Worm (Caenorhabditis elegans) whole organism, late embryonic: ENCODE results near the gene srbc-7.

Experiments used
- C38D4.7 ChIP-seq: fragments of 200-800 bp; sonication (Bioruptor generic); optimal IDR thresholded peaks from 2 replicates; lab custom pipeline; 2018; ENCODE audit warnings: mild to moderate bottlenecking, missing genetic modification characterization, moderate library complexity, missing compliant biosample characterization
- F13H6.1 ChIP-seq: sonication (generic microtip); optimal IDR thresholded peaks from 2 replicates; lab custom pipeline; 2016; ENCODE audit warnings: missing genetic modification characterization, missing compliant biosample characterization
- K02D7.2 ChIP-seq: sonication (generic microtip); optimal IDR thresholded peaks from 2 replicates; lab custom pipeline; 2017; ENCODE audit warnings: mild to moderate bottlenecking, missing genetic modification characterization, missing compliant biosample characterization
- K09A11.1 ChIP-seq: sonication (generic microtip); optimal IDR thresholded peaks from 2 replicates; lab custom pipeline; 2017; ENCODE audit warnings: antibody characterized with exemption, mild to moderate bottlenecking, missing genetic modification characterization, missing compliant biosample characterization; ENCODE audit not compliant: insufficient read depth
- ahr-1 ChIP-seq: sonication (generic microtip); optimal IDR thresholded peaks from 2 replicates; lab custom pipeline; 2016; ENCODE audit warnings: missing genetic modification characterization, missing compliant biosample characterization
- ama-1 ChIP-seq: fragments of 150-350 bp; optimal IDR thresholded peaks from 2 replicates; lab custom pipeline; 2014
- ceh-18 ChIP-seq: sonication (generic microtip); optimal IDR thresholded peaks from 2 replicates; lab custom pipeline; 2016; ENCODE audit warnings: missing genetic modification characterization, missing compliant biosample characterization
- ceh-19 ChIP-seq: fragments of 200-800 bp; sonication (Bioruptor generic); optimal IDR thresholded peaks from 2 replicates; lab custom pipeline; 2018; ENCODE audit warnings: mild to moderate bottlenecking, missing genetic modification characterization, missing compliant biosample characterization
- ceh-2 ChIP-seq: sonication (generic microtip); optimal IDR thresholded peaks from 2 replicates; lab custom pipeline; 2016; ENCODE audit warnings: missing genotype, missing genetic modification characterization, missing compliant biosample characterization
- ceh-31 ChIP-seq: sonication (generic microtip); optimal IDR thresholded peaks from 2 replicates; lab custom pipeline; 2016; ENCODE audit warnings: missing genetic modification characterization, missing compliant biosample characterization
- ceh-34 ChIP-seq: sonication (generic microtip); optimal IDR thresholded peaks from 2 replicates; lab custom pipeline; 2016; ENCODE audit warnings: mild to moderate bottlenecking, missing genetic modification characterization, missing compliant biosample characterization
- ceh-45 ChIP-seq: fragments of 200-800 bp; sonication (Bioruptor generic); IDR thresholded peaks from 2 replicates; pipeline ENCODE4 v1.3.6; 2022; ENCODE audit warnings: missing genetic modification reagents, missing genetic modification characterization, missing compliant biosample characterization
- ceh-6 ChIP-seq: fragments of 200-800 bp; sonication (Bioruptor generic); optimal IDR thresholded peaks from 2 replicates; lab custom pipeline; 2018; ENCODE audit warnings: mild to moderate bottlenecking, missing genetic modification characterization, missing compliant biosample characterization
- dmd-4 ChIP-seq: sonication (generic microtip); optimal IDR thresholded peaks from 2 replicates; lab custom pipeline; 2016; ENCODE audit warnings: borderline replicate concordance, missing genetic modification characterization, missing compliant biosample characterization
- dve-1 ChIP-seq: sonication (generic microtip); optimal IDR thresholded peaks from 2 replicates; lab custom pipeline; 2017; ENCODE audit warnings: antibody characterized with exemption, mild to moderate bottlenecking, missing genetic modification characterization, missing compliant biosample characterization
- eyg-1 ChIP-seq: sonication (generic microtip); optimal IDR thresholded peaks from 2 replicates; lab custom pipeline; 2016; ENCODE audit warnings: missing genotype, missing genetic modification characterization, missing compliant biosample characterization
- fkh-6 ChIP-seq: sonication (generic microtip); optimal IDR thresholded peaks from 2 replicates; lab custom pipeline; 2016; ENCODE audit warnings: missing genetic modification characterization, missing compliant biosample characterization
- hlh-15 ChIP-seq: sonication (generic microtip); optimal IDR thresholded peaks from 2 replicates; lab custom pipeline; 2016; ENCODE audit warnings: missing genetic modification characterization, missing compliant biosample characterization
- hlh-6 ChIP-seq: sonication (generic microtip); optimal IDR thresholded peaks from 2 replicates; lab custom pipeline; 2016; ENCODE audit warnings: missing genotype, missing genetic modification characterization, missing compliant biosample characterization
- hlh-8 ChIP-seq: sonication (generic microtip); optimal IDR thresholded peaks from 2 replicates; lab custom pipeline; 2016; ENCODE audit warnings: missing genotype, missing genetic modification characterization, missing compliant biosample characterization
- lin-11 ChIP-seq: fragments of 200-800 bp; sonication (Bioruptor generic); optimal IDR thresholded peaks from 2 replicates; lab custom pipeline; 2018; ENCODE audit warnings: mild to moderate bottlenecking, missing genetic modification characterization, missing compliant biosample characterization
- mec-3 ChIP-seq: sonication (generic microtip); optimal IDR thresholded peaks from 2 replicates; lab custom pipeline; 2016; ENCODE audit warnings: borderline replicate concordance, missing genetic modification characterization, missing compliant biosample characterization
- nhr-232 ChIP-seq: sonication (generic microtip); optimal IDR thresholded peaks from 2 replicates; lab custom pipeline; 2016; ENCODE audit warnings: missing genetic modification characterization, missing compliant biosample characterization
- npax-4 ChIP-seq: sonication (generic microtip); optimal IDR thresholded peaks from 2 replicates; lab custom pipeline; 2016; ENCODE audit warnings: missing genetic modification characterization, missing compliant biosample characterization
- pag-3 ChIP-seq: sonication (generic microtip); optimal IDR thresholded peaks from 2 replicates; lab custom pipeline; 2016; ENCODE audit warnings: missing compliant biosample characterization, missing genetic modification characterization, borderline replicate concordance
- pat-9 ChIP-seq: fragments of 200-800 bp; sonication (Bioruptor generic); optimal IDR thresholded peaks from 2 replicates; lab custom pipeline; 2018; ENCODE audit warnings: mild to moderate bottlenecking, missing genetic modification characterization, moderate library complexity, missing compliant biosample characterization
- pax-1 ChIP-seq: fragments of 150-350 bp; optimal IDR thresholded peaks from 2 replicates; lab custom pipeline; 2014; ENCODE audit warnings: missing biosample characterization, missing genetic modification characterization
- pha-2 ChIP-seq: sonication (generic microtip); optimal IDR thresholded peaks from 2 replicates; lab custom pipeline; 2017; ENCODE audit warnings: mild to moderate bottlenecking, missing genetic modification characterization, missing compliant biosample characterization
- pqm-1 ChIP-seq: sonication (generic microtip); optimal IDR thresholded peaks from 2 replicates; lab custom pipeline; 2016; ENCODE audit warnings: missing genetic modification characterization, missing compliant biosample characterization
- pros-1 ChIP-seq: fragments of 150-350 bp; optimal IDR thresholded peaks from 2 replicates; lab custom pipeline; 2014; ENCODE audit warnings: missing biosample characterization, missing genetic modification reagents, missing genetic modification characterization
- ref-2 ChIP-seq: sonication (generic microtip); optimal IDR thresholded peaks from 2 replicates; lab custom pipeline; 2016; ENCODE audit warnings: missing genetic modification characterization, missing compliant biosample characterization
- sdc-2 ChIP-seq: sonication (generic microtip); optimal IDR thresholded peaks from 2 replicates; lab custom pipeline; 2016; ENCODE audit warnings: missing genotype, missing genetic modification characterization, missing compliant biosample characterization
- sox-2 ChIP-seq: fragments of 200-800 bp; sonication (Bioruptor generic); IDR thresholded peaks from 2 replicates; pipeline ENCODE4 v1.3.6; 2022; ENCODE audit warnings: missing genetic modification reagents, missing genetic modification characterization, missing compliant biosample characterization
- sox-4 ChIP-seq: sonication (generic microtip); optimal IDR thresholded peaks from 2 replicates; lab custom pipeline; 2017; ENCODE audit warnings: mild to moderate bottlenecking, missing genetic modification characterization, inconsistent platforms, missing compliant biosample characterization
- ttx-3 ChIP-seq: sonication (generic microtip); optimal IDR thresholded peaks from 2 replicates; lab custom pipeline; 2016; ENCODE audit warnings: missing genetic modification reagents, missing genetic modification characterization, missing compliant biosample characterization
- unc-3 ChIP-seq, 2 experiments: fragments of 200-800 bp in 1 of 2; sonication (Bioruptor generic) in 1 of 2; sonication (generic microtip) in 1 of 2; conservative IDR thresholded peaks in 1 of 2; optimal IDR thresholded peaks in 1 of 2; 2 replicates each; pipeline versions ENCODE4 v1.3.6 to Lab custom; 2016 to 2022; ENCODE audit warnings: missing compliant biosample characterization in 2 of 2, missing genetic modification characterization in 2 of 2, missing genetic modification reagents in 1 of 2
- unc-42 ChIP-seq: sonication (generic microtip); optimal IDR thresholded peaks from 2 replicates; lab custom pipeline; 2016; ENCODE audit warnings: missing genotype, missing genetic modification characterization, missing compliant biosample characterization
- unc-55 ChIP-seq: sonication (generic microtip); optimal IDR thresholded peaks from 2 replicates; lab custom pipeline; 2017; ENCODE audit warnings: missing biosample characterization, missing genetic modification reagents, missing genetic modification characterization
- unc-86 ChIP-seq: sonication (generic microtip); optimal IDR thresholded peaks from 2 replicates; lab custom pipeline; 2016; ENCODE audit warnings: missing genetic modification characterization, missing compliant biosample characterization

The srbc-7 gene

DNA sequence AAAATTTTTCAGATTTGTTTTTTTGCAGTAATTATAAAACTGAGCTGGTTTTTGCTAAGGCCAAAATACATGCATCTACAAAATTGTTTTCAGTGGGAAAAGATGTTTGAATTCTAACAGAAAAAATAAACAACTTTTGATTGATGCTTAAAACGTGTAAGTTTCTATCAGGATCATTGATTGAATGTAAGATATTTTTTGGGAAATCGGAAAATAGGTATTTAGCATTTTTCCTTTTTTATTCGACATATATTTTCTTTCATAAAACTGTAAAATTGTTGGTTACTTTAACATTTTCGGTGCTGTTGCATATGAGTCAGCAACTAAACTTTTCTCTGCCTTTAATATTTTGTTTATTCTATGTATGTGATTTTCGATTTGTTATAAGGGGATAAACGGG, 37.0 kb upstream of the srbc-7 start, which contains the start of gene C54F6.20:
Gene C54F6.20, plus strand, starts transcription at position 301 of the 400 bp plus-strand sequence.
- no peak for TF ChIP-seq ceh-31 (tag; lab: Kevin White, UChicago)
- TF ChIP-seq hlh-6 (tag; lab: Kevin White, UChicago), result no peak
- no peak for TF ChIP-seq ceh-18 (tag; lab: Kevin White, UChicago)
- TF ChIP-seq K09A11.1, result no peak
- TF ChIP-seq ceh-6, result no peak
- TF ChIP-seq unc-55 (GFP tag; lab: Kevin White, UChicago), result no peak
- TF ChIP-seq unc-42 (tag; lab: Kevin White, UChicago), result no peak
- no peak for TF ChIP-seq pha-2 (tag; lab: Kevin White, UChicago)
- no peak for TF ChIP-seq unc-86 (tag; lab: Kevin White, UChicago)
- TF ChIP-seq ama-1, result no peak
- TF ChIP-seq pros-1, result no peak
- TF ChIP-seq hlh-15 (tag; lab: Kevin White, UChicago), result no peak
- TF ChIP-seq ceh-2, result no peak
- no peak for TF ChIP-seq ceh-19 (GFP tag; lab: Kevin White, UChicago)
- no peak for TF ChIP-seq dve-1 (tag; lab: Kevin White, UChicago)
- TF ChIP-seq unc-3 (GFP tag; conservative IDR thresholded peaks at IDR 0.05; lab: Robert Waterston, UW), result no peak
- no peak for TF ChIP-seq unc-3 (tag; optimal IDR thresholded peaks at IDR 0.05; lab: Kevin White, UChicago)
- TF ChIP-seq mec-3 (tag; lab: Kevin White, UChicago), result no peak
- no peak for TF ChIP-seq lin-11 (tag; lab: Kevin White, UChicago)
- no peak for TF ChIP-seq K02D7.2

DNA sequence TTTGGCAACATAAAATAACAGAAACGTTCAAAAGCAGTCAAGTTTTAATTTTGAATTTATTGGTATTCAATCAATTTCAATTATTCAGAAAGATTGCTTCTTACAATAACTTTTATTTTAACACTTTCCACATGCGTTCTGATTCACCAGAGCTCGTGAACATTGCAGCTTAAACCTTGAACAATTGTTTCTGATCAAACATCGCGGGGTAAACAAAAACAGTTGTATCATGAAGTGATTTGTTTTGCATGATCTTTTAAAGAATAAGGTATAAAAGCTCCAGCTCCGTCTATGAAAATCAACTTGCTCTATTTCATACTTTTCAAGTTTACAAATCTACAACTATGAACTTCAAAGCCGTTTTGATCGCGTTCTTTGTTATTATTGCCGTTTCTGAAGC, 36.0 kb upstream of the srbc-7 start, which contains the start of gene C54F6.6:
Gene C54F6.6, plus strand, starts transcription at position 301 of the 400 bp plus-strand sequence.
- TF ChIP-seq dmd-4 (tag; lab: Kevin White, UChicago), result no peak
- no peak for TF ChIP-seq pag-3 (tag; lab: Kevin White, UChicago)
- no peak for TF ChIP-seq pax-1 (tag; lab: Kevin White, UChicago)
- TF ChIP-seq ref-2 (tag; lab: Kevin White, UChicago), result no peak
- no peak for TF ChIP-seq hlh-8 (tag; lab: Kevin White, UChicago)
- TF ChIP-seq F13H6.1 (tag; lab: Kevin White, UChicago), result no peak
- TF ChIP-seq, all 69 proteins: peak for 0

- no peak for TF ChIP-seq ttx-3 (tag; lab: Kevin White, UChicago)
- no peak for TF ChIP-seq hlh-8 (tag; lab: Kevin White, UChicago)
- TF ChIP-seq ceh-45 (GFP tag; lab: Robert Waterston, UW), result no peak
- no peak for TF ChIP-seq K02D7.2
- no peak for TF ChIP-seq sox-4
- TF ChIP-seq npax-4 (tag; lab: Kevin White, UChicago), result no peak
- no peak for TF ChIP-seq pag-3 (tag; lab: Kevin White, UChicago)
- TF ChIP-seq, all 69 proteins: peak for 0
Measured at ce11 chrV:7522279-7522678, 34.9 kb upstream of the srbc-7 start, which contains the start of gene C54F6.15. Gene C54F6.15, minus strand, starts transcription at chrV:7522379.

ce11 chrV:7521304-7521703, 33.9 kb upstream of the srbc-7 start:
- TF ChIP-seq fkh-6 (tag; lab: Kevin White, UChicago) (no peak), sdc-2 (tag; lab: Kevin White, UChicago) (no peak), ceh-34 (no peak), ahr-1 (tag; lab: Kevin White, UChicago) (no peak), eyg-1 (tag; lab: Kevin White, UChicago) (no peak), pat-9 (no peak), sox-2 (GFP tag; lab: Robert Waterston, UW) (no peak), unc-86 (tag; lab: Kevin White, UChicago) (no peak), pqm-1 (tag; lab: Kevin White, UChicago) (no peak), C38D4.7 (GFP tag; lab: Kevin White, UChicago) (no peak), nhr-232 (tag; lab: Kevin White, UChicago) (no peak)
